Worm (Caenorhabditis elegans): ENCODE measurements around the gene enu-3.1.
A peak's percentile ranks its signal among the peaks of the same experiment; 100 is the strongest.

- no peak for TF ChIP-seq snpc-4 (tag; optimal IDR thresholded peaks at IDR 0.05)
- no peak for TF ChIP-seq R02D3.7 (tag; optimal IDR thresholded peaks at IDR 0.05)
- TF ChIP-seq nhr-77 (tag; optimal IDR thresholded peaks at IDR 0.05) = peak; percentile 76
- no peak for TF ChIP-seq lin-13 (GFP tag; optimal IDR thresholded peaks at IDR 0.05)
- no peak for TF ChIP-seq fos-1 (tag; optimal IDR thresholded peaks at IDR 0.05)
Observed at ce11 chrIII:10463653-10464052, 27.6 kb downstream of the enu-3.1 start.

Data from whole organism, L4 larva.